Worm (Caenorhabditis elegans) whole organism, late embryonic: ENCODE data around the gene ttb-1.

Source experiments
- Y22D7AL.16 ChIP-seq: sonication (generic microtip); optimal IDR thresholded peaks from 2 replicates; lab custom pipeline; 2016; ENCODE audit warnings: missing genetic modification characterization, missing compliant biosample characterization
- ahr-1 ChIP-seq: sonication (generic microtip); optimal IDR thresholded peaks from 2 replicates; lab custom pipeline; 2016; ENCODE audit warnings: missing genetic modification characterization, missing compliant biosample characterization
- ceh-22 ChIP-seq: sonication (generic microtip); optimal IDR thresholded peaks from 2 replicates; lab custom pipeline; 2017; ENCODE audit warnings: missing biosample characterization, missing genetic modification characterization
- ceh-30 ChIP-seq: fragments of 150-350 bp; optimal IDR thresholded peaks from 2 replicates; lab custom pipeline; 2014; ENCODE audit warnings: missing biosample characterization, missing genetic modification characterization
- nfya-1 ChIP-seq: sonication (generic microtip); optimal IDR thresholded peaks from 2 replicates; lab custom pipeline; 2017; ENCODE audit warnings: missing genetic modification characterization, mild to moderate bottlenecking, missing compliant biosample characterization, antibody characterized with exemption, moderate library complexity
- nhr-11 ChIP-seq: fragments of 150-350 bp; optimal IDR thresholded peaks from 2 replicates; lab custom pipeline; 2014; ENCODE audit warnings: missing biosample characterization, missing genetic modification characterization
- nhr-232 ChIP-seq: sonication (generic microtip); optimal IDR thresholded peaks from 2 replicates; lab custom pipeline; 2016; ENCODE audit warnings: missing genetic modification characterization, missing compliant biosample characterization
- pha-4 ChIP-seq: fragments of 150-350 bp; optimal IDR thresholded peaks from 2 replicates; lab custom pipeline; 2018; ENCODE audit warnings: missing biosample characterization, missing genetic modification reagents, missing genetic modification characterization

ce11 chrV:122249-122648 is 34.4 kb upstream of the ttb-1 start:
- no peak for TF ChIP-seq Y22D7AL.16 (tag; lab: Kevin White, UChicago)
- no peak for TF ChIP-seq pha-4
- no peak for TF ChIP-seq nhr-232
- no peak for TF ChIP-seq ahr-1 (tag; lab: Kevin White, UChicago)
- TF ChIP-seq nfya-1 (tag; lab: Kevin White, UChicago): no peak
- TF ChIP-seq ceh-22 (tag; lab: Kevin White, UChicago): no peak
- no peak for TF ChIP-seq nhr-11 (tag; lab: Kevin White, UChicago)
- no peak for TF ChIP-seq ceh-30 (tag; lab: Kevin White, UChicago)
